Fruit fly (Drosophila melanogaster) S2 (cell line): ENCODE measurements around the gene CG31224.

Experiments used
- CG8478 ChIP-seq: fragments of >200 bp; optimal IDR thresholded peaks from 2 replicates; lab custom pipeline; 2018
- CTCF ChIP-seq, 2 experiments: fragments of >200 bp; optimal IDR thresholded peaks; 2 replicates each; lab custom pipeline; 2018

dm6 chr3R:18694952-18695351, 35.8 kb upstream of the CG31224 start, which contains the start of gene CG34282:
- TF ChIP-seq CG8478 (lab: Kevin White, UChicago) (no peak), CTCF (optimal IDR thresholded peaks at IDR 0.05; lab: Kevin White, UChicago) (no peak)
